Worm (Caenorhabditis elegans): Measurements from ENCODE around the gene F25D1.3.

The F25D1.3 gene

ce11 chrV:10525902-10526301 is 2.6 kb upstream of the F25D1.3 start, which contains the start of the genes C35A5.8 and hda-11 (continued):
- TF ChIP-seq dve-1 (tag; optimal IDR thresholded peaks at IDR 0.05; ENCODE audit: insufficient read depth) (no peak), lsy-2 (tag; optimal IDR thresholded peaks at IDR 0.05) (peak in 1 of 2 experiments; percentile 78), ZK546.5 (tag; optimal IDR thresholded peaks at IDR 0.05) (no peak), zfp-3 (GFP tag; conservative IDR thresholded peaks at IDR 0.05) (peak; percentile 46; the same call in 1 of the 2 replicates), attf-4 (tag; optimal IDR thresholded peaks at IDR 0.05) (no peak), nhr-42 (GFP tag; IDR thresholded peaks at IDR 0.05) (no peak), lir-3 (tag; optimal IDR thresholded peaks at IDR 0.05) (no peak), hlh-30 (tag; optimal IDR thresholded peaks at IDR 0.05; ENCODE audit: insufficient read depth) (no peak), F26F4.8 (GFP tag; conservative IDR thresholded peaks at IDR 0.05) (no peak), spr-3 (GFP tag; optimal IDR thresholded peaks at IDR 0.05) (no peak), ceh-82 (tag; optimal IDR thresholded peaks at IDR 0.05) (no peak), nhr-25 (tag; optimal IDR thresholded peaks at IDR 0.05; ENCODE audit: borderline replicate concordance, insufficient read depth) (peak; percentile 4), duxl-1 (tag; optimal IDR thresholded peaks at IDR 0.05; ENCODE audit: poor library complexity) (peak; percentile 71), D1046.2 (GFP tag; IDR thresholded peaks at IDR 0.05) (0 out of 2 replicates have a peak, but pooled peaks have one; percentile 68), nhr-28 (tag; optimal IDR thresholded peaks at IDR 0.05) (no peak), rbr-2 (tag; optimal IDR thresholded peaks at IDR 0.05) (peak; percentile 48), nhr-102 (tag; optimal IDR thresholded peaks at IDR 0.05) (no peak), nhr-76 (tag; optimal IDR thresholded peaks at IDR 0.05) (no peak), mes-2 (tag; optimal IDR thresholded peaks at IDR 0.05; ENCODE audit: poor library complexity, severe bottlenecking) (peak; percentile 98), cey-2 (tag; optimal IDR thresholded peaks at IDR 0.05; ENCODE audit: borderline replicate concordance, insufficient read depth) (no peak)

DNA sequence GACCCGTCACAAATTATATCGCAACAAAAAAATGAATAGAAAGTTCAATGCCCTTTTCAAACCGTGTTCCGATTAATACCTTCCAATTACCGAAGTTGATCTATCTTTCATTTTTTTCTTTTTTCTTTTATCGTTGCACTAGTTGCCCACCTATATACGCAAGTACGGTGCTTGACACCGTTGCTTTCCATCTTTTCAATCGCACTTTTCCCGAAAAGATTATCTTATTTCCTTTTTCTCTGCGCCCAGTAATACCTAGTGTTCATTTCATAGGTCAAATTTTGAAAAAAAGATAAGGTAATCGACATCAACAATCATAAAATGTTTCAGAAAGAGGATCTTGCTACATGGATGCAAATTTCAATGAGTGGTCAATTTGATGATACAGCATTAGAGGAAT is 1.1 kb downstream of the F25D1.3 start:
- TF ChIP-seq madf-9 (GFP tag; conservative IDR thresholded peaks at IDR 0.05), result no peak
- peak; percentile 90 for TF ChIP-seq aha-1 (tag)
- no peak for TF ChIP-seq zag-1 (tag; optimal IDR thresholded peaks at IDR 0.05)
- TF ChIP-seq sdz-12 (GFP tag; optimal IDR thresholded peaks at IDR 0.05), result no peak
- TF ChIP-seq pqm-1 (tag; optimal IDR thresholded peaks at IDR 0.05), result no peak
- TF ChIP-seq ces-1 (GFP tag; optimal IDR thresholded peaks at IDR 0.05), result no peak
- TF ChIP-seq daf-19 (GFP tag; conservative IDR thresholded peaks at IDR 0.05), result no peak
- no peak for TF ChIP-seq daf-8 (GFP tag; IDR thresholded peaks at IDR 0.05)
- TF ChIP-seq nhr-41 (GFP tag; IDR thresholded peaks at IDR 0.05), result no peak
- no peak for TF ChIP-seq hlh-30 (tag; optimal IDR thresholded peaks at IDR 0.05; ENCODE audit: insufficient read depth)
- TF ChIP-seq nhr-28 (tag; optimal IDR thresholded peaks at IDR 0.05), result peak; percentile 31
- no peak for TF ChIP-seq Y5F2A.4 (GFP tag; optimal IDR thresholded peaks at IDR 0.05)
- TF ChIP-seq nhr-11 (tag; optimal IDR thresholded peaks at IDR 0.05), result no peak
- no peak for TF ChIP-seq lim-7 (GFP tag; IDR thresholded peaks at IDR 0.05)

- TF ChIP-seq zfp-3 (GFP tag; conservative IDR thresholded peaks at IDR 0.05) (no peak), daf-12 (tag; optimal IDR thresholded peaks at IDR 0.05) (no peak), saeg-2 (GFP tag; IDR thresholded peaks at IDR 0.05) (no peak), mes-2 (tag; optimal IDR thresholded peaks at IDR 0.05; ENCODE audit: poor library complexity, severe bottlenecking) (no peak), R02D3.7 (tag; optimal IDR thresholded peaks at IDR 0.05) (no peak), unc-62 (GFP tag; optimal IDR thresholded peaks at IDR 0.05 in 1 of 2) (peak in 1 of 2 experiments; percentile 88), unc-62 (tag; optimal IDR thresholded peaks at IDR 0.05) (no peak), nhr-11 (tag; optimal IDR thresholded peaks at IDR 0.05) (no peak), nhr-25 (tag; optimal IDR thresholded peaks at IDR 0.05; ENCODE audit: borderline replicate concordance, insufficient read depth) (no peak), ZK546.5 (tag; optimal IDR thresholded peaks at IDR 0.05) (no peak), dmd-9 (GFP tag; IDR thresholded peaks at IDR 0.05) (no peak), ctbp-1 (GFP tag; IDR thresholded peaks at IDR 0.05) (no peak), zag-1 (tag; optimal IDR thresholded peaks at IDR 0.05) (no peak), aha-1 (tag) (peak; percentile 34), mep-1 (tag; optimal IDR thresholded peaks at IDR 0.05) (peak; percentile 9)
Measured at ce11 chrV:10532725-10533124, 4.2 kb downstream of the F25D1.3 start, which contains the start of gene txt-10. TSS of gene txt-10 (minus strand) at chrV:10532825.

All from whole organism, L4 larva.